Worm (Caenorhabditis elegans) whole organism, L2 larva: ENCODE results near the gene unc-103.

Experiments
- C34F6.9 ChIP-seq: fragments of 150-350 bp; optimal IDR thresholded peaks from 2 replicates; lab custom pipeline; 2014; ENCODE audit warnings: missing biosample characterization, missing genetic modification characterization
- F13H6.1 ChIP-seq: sonication (generic microtip); optimal IDR thresholded peaks from 2 replicates; lab custom pipeline; 2016; ENCODE audit warnings: missing genetic modification characterization, missing compliant biosample characterization
- Y55F3AM.14 ChIP-seq: fragments of 200-800 bp; sonication (Bioruptor generic); optimal IDR thresholded peaks from 2 replicates; lab custom pipeline; 2018; ENCODE audit warnings: mild to moderate bottlenecking, missing genetic modification characterization, missing compliant biosample characterization
- alr-1 ChIP-seq: fragments of 150-350 bp; optimal IDR thresholded peaks from 2 replicates; lab custom pipeline; 2014; ENCODE audit warnings: missing biosample characterization, missing genetic modification characterization
- ceh-16 ChIP-seq: fragments of 150-350 bp; optimal IDR thresholded peaks from 2 replicates; lab custom pipeline; 2014; ENCODE audit warnings: missing biosample characterization, missing genetic modification characterization
- ceh-82 ChIP-seq: fragments of 150-350 bp; optimal IDR thresholded peaks from 2 replicates; lab custom pipeline; 2014; ENCODE audit warnings: missing biosample characterization, missing genetic modification characterization
- crh-2 ChIP-seq: sonication (generic microtip); optimal IDR thresholded peaks from 2 replicates; lab custom pipeline; 2017; ENCODE audit warnings: missing biosample characterization, missing genetic modification characterization
- dmd-4 ChIP-seq: sonication (generic microtip); optimal IDR thresholded peaks from 2 replicates; lab custom pipeline; 2017; ENCODE audit warnings: missing biosample characterization, missing genetic modification characterization
- egl-27 ChIP-seq: sonication (generic microtip); optimal IDR thresholded peaks from 3 replicates; lab custom pipeline; 2017; ENCODE audit warnings: missing biosample characterization, missing genetic modification reagents, missing genetic modification characterization
- elt-1 ChIP-seq: fragments of 150-350 bp; optimal IDR thresholded peaks from 2 replicates; lab custom pipeline; 2014; ENCODE audit warnings: missing biosample characterization, missing genetic modification characterization
- elt-3 ChIP-seq: sonication (generic microtip); optimal IDR thresholded peaks from 2 replicates; lab custom pipeline; 2017; ENCODE audit warnings: missing biosample characterization, missing genetic modification characterization
- fos-1 ChIP-seq: fragments of 150-350 bp; optimal IDR thresholded peaks from 2 replicates; lab custom pipeline; 2014; ENCODE audit warnings: missing biosample characterization, missing genetic modification characterization
- gmeb-1 ChIP-seq: fragments of 150-350 bp; optimal IDR thresholded peaks from 2 replicates; lab custom pipeline; 2014; ENCODE audit warnings: missing biosample characterization, missing genetic modification characterization
- lin-11 ChIP-seq: fragments of 150-350 bp; sonication (generic microtip); optimal IDR thresholded peaks from 2 replicates; lab custom pipeline; 2014; ENCODE audit warnings: missing biosample characterization, missing genetic modification characterization, inconsistent platforms, mixed read lengths
- lin-13 ChIP-seq: fragments of 150-350 bp; optimal IDR thresholded peaks from 2 replicates; lab custom pipeline; 2014; ENCODE audit warnings: missing biosample characterization, missing genetic modification reagents, missing genetic modification characterization
- lsy-2 ChIP-seq, 2 experiments: fragments of 150-350 bp in 1 of 2; sonication (generic microtip) in 1 of 2; optimal IDR thresholded peaks; 2 replicates each; lab custom pipeline; 2014 to 2017; ENCODE audit warnings: missing biosample characterization in 2 of 2, missing genetic modification characterization in 2 of 2
- mab-5 ChIP-seq: fragments of 150-350 bp; optimal IDR thresholded peaks from 2 replicates; lab custom pipeline; 2014; ENCODE audit warnings: missing biosample characterization, missing genetic modification characterization
- nhr-10 ChIP-seq: sonication (generic microtip); optimal IDR thresholded peaks from 2 replicates; lab custom pipeline; 2017; ENCODE audit warnings: missing biosample characterization, missing genetic modification characterization
- nhr-11 ChIP-seq: fragments of 150-350 bp; optimal IDR thresholded peaks from 2 replicates; lab custom pipeline; 2014; ENCODE audit warnings: missing biosample characterization, missing genetic modification characterization
- nhr-129 ChIP-seq: fragments of 150-350 bp; optimal IDR thresholded peaks from 2 replicates; lab custom pipeline; 2014; ENCODE audit warnings: missing biosample characterization, missing genetic modification characterization
- nhr-21 ChIP-seq: fragments of 150-350 bp; optimal IDR thresholded peaks from 2 replicates; lab custom pipeline; 2014; ENCODE audit warnings: missing biosample characterization, missing genetic modification characterization
- nhr-237 ChIP-seq: fragments of 150-350 bp; optimal IDR thresholded peaks from 2 replicates; lab custom pipeline; 2014; ENCODE audit warnings: missing biosample characterization, missing genetic modification characterization
- nhr-25 ChIP-seq: fragments of 150-350 bp; sonication (generic microtip); optimal IDR thresholded peaks from 3 replicates; lab custom pipeline; 2014; ENCODE audit warnings: missing biosample characterization, missing genetic modification characterization
- nhr-6 ChIP-seq: fragments of 150-350 bp; optimal IDR thresholded peaks from 2 replicates; lab custom pipeline; 2014; ENCODE audit warnings: missing biosample characterization, missing genetic modification characterization
- peb-1 ChIP-seq: fragments of 150-350 bp; optimal IDR thresholded peaks from 2 replicates; lab custom pipeline; 2014; ENCODE audit warnings: missing biosample characterization, missing genetic modification characterization
- skn-1 ChIP-seq: sonication (generic microtip); optimal IDR thresholded peaks from 2 replicates; lab custom pipeline; 2017; ENCODE audit warnings: missing biosample characterization, missing genetic modification characterization
- sma-3 ChIP-seq: sonication (generic microtip); optimal IDR thresholded peaks from 2 replicates; lab custom pipeline; 2016; ENCODE audit warnings: missing genetic modification reagents, missing genetic modification characterization, missing compliant biosample characterization
- sma-9 ChIP-seq, 2 experiments: fragments of 150-350 bp in 1 of 2; sonication (generic microtip) in 1 of 2; optimal IDR thresholded peaks; 2 replicates each; lab custom pipeline; 2014 to 2016; ENCODE audit warnings: missing genetic modification characterization in 2 of 2, mild to moderate bottlenecking in 1 of 2, missing biosample characterization in 1 of 2, missing compliant biosample characterization in 1 of 2, missing genetic modification reagents in 1 of 2, moderate library complexity in 1 of 2
- snpc-4 ChIP-seq: fragments of 150-350 bp; optimal IDR thresholded peaks from 2 replicates; lab custom pipeline; 2014; ENCODE audit warnings: missing biosample characterization, missing genetic modification characterization
- unc-39 ChIP-seq: fragments of 150-350 bp; optimal IDR thresholded peaks from 2 replicates; lab custom pipeline; 2014; ENCODE audit warnings: missing biosample characterization, missing genetic modification characterization
- unc-55 ChIP-seq: fragments of 150-350 bp; sonication (generic microtip); optimal IDR thresholded peaks from 3 replicates; lab custom pipeline; 2014; ENCODE audit warnings: missing biosample characterization, missing genetic modification reagents, missing genetic modification characterization
- unc-62 ChIP-seq: fragments of 150-350 bp; optimal IDR thresholded peaks from 2 replicates; lab custom pipeline; 2014; ENCODE audit warnings: missing biosample characterization, missing genetic modification reagents, missing genetic modification characterization
- ztf-1 ChIP-seq: fragments of 200-800 bp; sonication (Bioruptor generic); conservative IDR thresholded peaks from 2 replicates; pipeline ENCODE4 v1.3.6; 2022; ENCODE audit warnings: missing genetic modification characterization, missing compliant biosample characterization

Gene unc-103

DNA sequence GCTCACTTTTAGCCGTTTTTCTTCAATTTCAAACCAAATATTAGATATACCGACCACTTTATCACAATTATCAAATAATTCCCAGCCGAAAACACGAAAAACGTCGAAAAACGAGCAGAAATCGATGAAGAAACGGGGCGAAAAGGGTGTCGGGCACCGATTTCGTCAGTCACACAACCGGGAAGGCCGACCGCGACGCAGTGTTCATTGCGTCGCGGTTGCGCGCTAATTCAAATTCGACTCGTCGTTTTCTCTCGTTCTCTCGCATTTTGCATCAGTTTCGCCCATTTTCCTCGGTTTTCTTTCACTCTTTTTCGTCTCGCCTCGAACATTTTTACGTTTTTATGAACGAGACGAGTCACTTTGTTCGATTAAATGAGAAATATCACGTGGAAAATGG is 27.6 kb upstream of the unc-103 start (continued):
- TF ChIP-seq sma-9 (GFP tag; optimal IDR thresholded peaks at IDR 0.05; lab: Kevin White, UChicago), result peak; percentile 36
- TF ChIP-seq sma-9 (tag; optimal IDR thresholded peaks at IDR 0.05; lab: Kevin White, UChicago), result no peak
- TF ChIP-seq skn-1 (tag; lab: Kevin White, UChicago), result no peak
- peak; percentile 20 for TF ChIP-seq egl-27 (tag; lab: Kevin White, UChicago)
- TF ChIP-seq fos-1 (tag; lab: Kevin White, UChicago), result peak; percentile 68

- TF ChIP-seq sma-3 (GFP tag; lab: Kevin White, UChicago) (no peak), crh-2 (peak; percentile 23), nhr-129 (tag; lab: Kevin White, UChicago) (no peak), gmeb-1 (tag; lab: Kevin White, UChicago) (peak; percentile 12), nhr-10 (tag; lab: Kevin White, UChicago) (no peak), F13H6.1 (tag; lab: Kevin White, UChicago) (no peak), lsy-2 (tag; optimal IDR thresholded peaks at IDR 0.05; lab: Kevin White, UChicago) (peak in 1 of 2 experiments; percentile 57), C34F6.9 (peak; percentile 80), fos-1 (tag; lab: Kevin White, UChicago) (peak; percentile 15), unc-39 (tag; lab: Kevin White, UChicago) (no peak), peb-1 (tag; lab: Kevin White, UChicago) (no peak), elt-1 (tag; lab: Kevin White, UChicago) (no peak), ceh-16 (tag; lab: Kevin White, UChicago) (no peak), lin-13 (GFP tag; lab: Kevin White, UChicago) (no peak), nhr-237 (no peak), unc-55 (peak; percentile 90)
Observed at ce11 chrIII:4088338-4088918, 26.8 kb upstream of the unc-103 start.

DNA sequence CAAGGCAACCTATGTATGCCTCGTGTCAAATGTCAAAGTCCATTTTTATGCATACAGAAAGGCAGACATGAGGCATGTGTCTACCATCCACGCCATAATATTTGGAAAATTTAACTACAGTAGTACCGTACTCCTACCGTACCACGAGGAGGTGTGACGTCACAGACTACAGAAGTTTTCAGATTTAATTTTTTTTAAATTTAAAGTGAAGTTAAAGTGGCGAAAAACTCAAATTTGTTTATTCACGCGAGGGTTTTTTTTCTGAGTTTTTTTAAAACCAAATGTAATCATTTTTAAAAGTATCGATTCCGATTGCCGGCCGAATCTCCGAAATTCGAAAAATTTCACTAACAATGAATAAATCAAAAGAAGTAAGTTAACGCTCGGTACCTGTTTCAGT is 24.4 kb upstream of the unc-103 start, which contains the start of gene C03C10.2:
C03C10.2 (plus strand) TSS at position 301 of the 400 bp plus-strand sequence.
- no peak for TF ChIP-seq nhr-21 (tag; lab: Kevin White, UChicago)
- TF ChIP-seq nhr-129 (tag; lab: Kevin White, UChicago), result no peak
- TF ChIP-seq nhr-11 (tag; lab: Kevin White, UChicago), result no peak
- no peak for TF ChIP-seq snpc-4 (tag; lab: Kevin White, UChicago)
- no peak for TF ChIP-seq dmd-4 (tag; lab: Kevin White, UChicago)
- TF ChIP-seq lsy-2 (tag; optimal IDR thresholded peaks at IDR 0.05; lab: Kevin White, UChicago), result no peak
- TF ChIP-seq crh-2, result no peak
- TF ChIP-seq sma-9 (GFP tag; optimal IDR thresholded peaks at IDR 0.05; lab: Kevin White, UChicago), result no peak
- no peak for TF ChIP-seq sma-9 (tag; optimal IDR thresholded peaks at IDR 0.05; lab: Kevin White, UChicago)
- no peak for TF ChIP-seq lin-11 (tag; lab: Kevin White, UChicago)
- no peak for TF ChIP-seq nhr-237
- TF ChIP-seq fos-1 (tag; lab: Kevin White, UChicago), result no peak
- no peak for TF ChIP-seq elt-3

- TF ChIP-seq nhr-25 (tag; lab: Kevin White, UChicago), result no peak
- no peak for TF ChIP-seq ztf-1
- TF ChIP-seq, all 48 proteins: peak for 0
Observed at ce11 chrIII:4092020-4092419, 23.2 kb upstream of the unc-103 start, which contains the start of gene C03C10.5. Gene C03C10.5, minus strand, starts transcription at chrIII:4092120.

ce11 chrIII:4092962-4093361 is 22.2 kb upstream of the unc-103 start:
- TF ChIP-seq mab-5, result no peak
- no peak for TF ChIP-seq nhr-6
- TF ChIP-seq peb-1 (tag; lab: Kevin White, UChicago), result no peak
- no peak for TF ChIP-seq ceh-82 (tag; lab: Kevin White, UChicago)
- TF ChIP-seq nhr-25 (tag; lab: Kevin White, UChicago), result no peak
- no peak for TF ChIP-seq egl-27 (tag; lab: Kevin White, UChicago)
- no peak for TF ChIP-seq snpc-4 (tag; lab: Kevin White, UChicago)
- TF ChIP-seq nhr-11 (tag; lab: Kevin White, UChicago), result no peak
- no peak for TF ChIP-seq unc-62 (GFP tag; lab: Kevin White, UChicago)
- no peak for TF ChIP-seq lin-11 (tag; lab: Kevin White, UChicago)
- TF ChIP-seq Y55F3AM.14 (GFP tag; lab: Kevin White, UChicago), result no peak
- no peak for TF ChIP-seq F13H6.1 (tag; lab: Kevin White, UChicago)
- TF ChIP-seq alr-1 (tag; lab: Kevin White, UChicago), result no peak
- no peak for TF ChIP-seq nhr-21 (tag; lab: Kevin White, UChicago)
